Fruit fly (Drosophila melanogaster) whole organism, wandering third instar larva: ENCODE results near the gene CG7218.

Experiments used
- Hr83 ChIP-seq: fragments of 200-300 bp; sonication (Bioruptor generic); optimal IDR thresholded peaks from 2 replicates; lab custom pipeline; 2016; ENCODE audit warnings: missing biosample characterization, mild to moderate bottlenecking, missing genetic modification characterization, moderate library complexity; ENCODE audit not compliant: poor library complexity, severe bottlenecking
- Myc ChIP-seq: fragments of >200 bp; optimal IDR thresholded peaks from 2 replicates; lab custom pipeline; 2017
- fru ChIP-seq: fragments of 200-800 bp; sonication (Bioruptor generic); optimal IDR thresholded peaks from 3 replicates; lab custom pipeline; 2016; ENCODE audit warnings: missing biosample characterization, mild to moderate bottlenecking, missing genetic modification characterization
- psq ChIP-seq: fragments of 200-800 bp; sonication (Bioruptor generic); optimal IDR thresholded peaks from 3 replicates; lab custom pipeline; 2017; ENCODE audit warnings: missing biosample characterization, mild to moderate bottlenecking, missing genetic modification characterization, moderate library complexity
- rgr ChIP-seq: fragments of 200-800 bp; sonication (Bioruptor generic); optimal IDR thresholded peaks from 3 replicates; lab custom pipeline; 2016; ENCODE audit warnings: missing biosample characterization, mild to moderate bottlenecking, missing genetic modification characterization
- usp ChIP-seq: fragments of >200 bp; optimal IDR thresholded peaks from 2 replicates; lab custom pipeline; 2017; ENCODE audit warnings: missing biosample characterization, missing genetic modification characterization

- TF ChIP-seq fru (GFP tag; lab: Kevin White, UChicago): no peak
- no peak for TF ChIP-seq Hr83 (GFP tag; lab: Kevin White, UChicago)
- no peak for TF ChIP-seq Myc (lab: Kevin White, UChicago)
- TF ChIP-seq usp: no peak
- TF ChIP-seq psq (GFP tag; lab: Kevin White, UChicago): no peak
- TF ChIP-seq rgr: no peak
Measured at dm6 chr3R:18183244-18183643, 19.0 kb upstream of the CG7218 start, which contains the start of gene cdm.
